Fruit fly (Drosophila melanogaster): ENCODE measurements around the gene CG6299.

The CG6299 gene

DNA sequence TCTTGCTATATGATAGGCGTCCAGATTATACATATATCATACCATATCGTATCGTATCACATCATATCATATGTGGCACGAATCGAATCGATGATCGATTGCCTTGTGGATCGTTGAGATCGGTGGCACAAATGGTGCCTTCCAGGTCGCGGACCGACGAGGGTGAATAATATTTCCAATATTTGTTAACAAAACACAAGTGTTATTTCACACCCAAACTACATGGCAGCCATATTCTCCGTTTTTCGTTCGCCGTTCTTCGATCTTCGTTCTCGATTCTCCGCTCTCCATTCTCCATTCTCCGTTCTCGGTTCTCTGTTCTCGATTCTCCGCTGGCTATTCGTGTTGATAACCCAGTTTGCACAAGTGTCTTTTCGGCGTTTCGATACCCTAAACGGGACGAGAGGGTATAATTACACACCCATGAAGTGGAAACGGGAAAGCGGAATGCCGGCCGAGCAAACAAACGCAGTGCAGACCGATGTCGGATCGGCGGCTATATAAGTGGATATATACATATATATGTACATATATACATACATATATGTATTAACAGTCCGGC, 39.3 kb downstream of the CG6299 start:
- TF ChIP-seq Hr96 (GFP tag; optimal IDR thresholded peaks at IDR 0.05), result no peak
- peak; percentile 26 for TF ChIP-seq tj (GFP tag; optimal IDR thresholded peaks at IDR 0.05)

DNA sequence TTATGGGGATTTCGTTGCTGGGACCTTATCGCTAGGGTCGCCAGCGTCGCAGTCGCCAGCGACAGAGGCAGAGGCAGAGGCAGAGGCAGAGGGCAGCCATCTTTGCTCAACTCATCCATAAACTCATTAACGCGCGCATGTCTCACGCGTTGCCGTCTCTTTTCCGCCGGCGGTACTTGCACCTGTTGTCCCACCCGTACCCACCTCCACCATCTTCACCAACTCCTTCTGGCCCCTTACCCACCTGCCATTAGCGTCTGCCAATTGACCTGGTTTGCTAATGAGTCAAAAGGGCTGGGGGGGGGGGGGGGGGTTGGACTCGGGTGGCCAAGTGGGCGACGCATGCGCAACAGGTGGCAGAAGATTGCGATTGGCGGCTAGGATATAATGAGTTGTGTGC, 40.3 kb downstream of the CG6299 start:
- TF ChIP-seq ovo (GFP tag; optimal IDR thresholded peaks at IDR 0.05) (no peak), CG12768 (GFP tag; optimal IDR thresholded peaks at IDR 0.05) (no peak), kay (GFP tag; ENCODE audit: borderline replicate concordance) (no peak), Crg-1 (GFP tag; optimal IDR thresholded peaks at IDR 0.05) (no peak), CG7045 (GFP tag; optimal IDR thresholded peaks at IDR 0.05) (no peak), CG11617 (GFP tag; optimal IDR thresholded peaks at IDR 0.05) (no peak), pad (GFP tag; optimal IDR thresholded peaks at IDR 0.05) (no peak), CG1620 (GFP tag; optimal IDR thresholded peaks at IDR 0.05) (no peak), CG33017 (tag; optimal IDR thresholded peaks at IDR 0.05) (no peak), cic (GFP tag; optimal IDR thresholded peaks at IDR 0.05) (no peak)

DNA sequence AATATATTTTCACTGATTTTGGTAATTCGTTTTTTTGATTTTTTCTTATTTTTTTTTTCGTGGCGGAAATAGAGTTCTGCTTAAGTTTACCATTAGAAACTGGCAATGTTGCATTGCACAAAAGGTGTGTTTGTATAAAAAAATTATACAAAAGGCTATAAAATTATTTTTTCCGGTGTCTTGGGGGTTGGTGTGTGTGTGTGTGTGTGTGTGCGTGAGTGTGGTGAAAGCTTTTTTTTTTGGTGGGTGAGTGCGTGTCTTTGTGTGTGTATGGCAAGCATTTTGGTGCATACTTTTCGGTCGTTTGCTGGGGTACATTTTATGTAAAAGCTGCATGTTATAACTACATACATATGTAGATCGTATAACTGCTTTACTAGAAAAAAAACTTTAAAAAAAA, 48.9 kb downstream of the CG6299 start:
- peak; percentile 15 for TF ChIP-seq tj (GFP tag; optimal IDR thresholded peaks at IDR 0.05)
- no peak for TF ChIP-seq cnc (optimal IDR thresholded peaks at IDR 0.05)
- peak; percentile 40 for TF ChIP-seq bab1 (GFP tag; optimal IDR thresholded peaks at IDR 0.05)
- no peak for TF ChIP-seq kay (GFP tag; ENCODE audit: borderline replicate concordance)
- TF ChIP-seq Crg-1 (GFP tag; optimal IDR thresholded peaks at IDR 0.05), result peak; percentile 1
- TF ChIP-seq CG5204 (GFP tag; optimal IDR thresholded peaks at IDR 0.05), result peak; percentile 26
- TF ChIP-seq CG14711 (tag; optimal IDR thresholded peaks at IDR 0.05), result peak; percentile 24
- peak; percentile 1 for TF ChIP-seq CG7101 (tag; optimal IDR thresholded peaks at IDR 0.05)
- TF ChIP-seq Hr96 (GFP tag; optimal IDR thresholded peaks at IDR 0.05), result peak; percentile 20
- TF ChIP-seq CG11617 (GFP tag; optimal IDR thresholded peaks at IDR 0.05), result peak; percentile 47
